Worm (Caenorhabditis elegans) whole organism, L4 larva: ENCODE data around the gene B0563.7.

Source experiments
- F26F4.8 ChIP-seq: fragments of 200-800 bp; sonication (Bioruptor generic); conservative IDR thresholded peaks from 2 replicates; pipeline ENCODE4 v1.3.6; 2022; ENCODE audit warnings: missing genetic modification characterization, missing compliant biosample characterization
- Y48G9A.11 ChIP-seq: fragments of 200-800 bp; sonication (Bioruptor generic); IDR thresholded peaks from 2 replicates; pipeline ENCODE4 v1.3.6; 2022; ENCODE audit warnings: missing genetic modification reagents, missing genetic modification characterization, missing compliant biosample characterization
- ZK337.2 ChIP-seq: fragments of 200-800 bp; sonication (Bioruptor generic); IDR thresholded peaks from 2 replicates; pipeline ENCODE4 v1.3.6; 2022; ENCODE audit warnings: missing genetic modification reagents, missing genetic modification characterization, missing compliant biosample characterization
- ZK546.5 ChIP-seq, 2 experiments: sonication (generic microtip); optimal IDR thresholded peaks; 2 replicates each; lab custom pipeline; 2017; ENCODE audit warnings: missing biosample characterization in 2 of 2, missing genetic modification characterization in 2 of 2
- arid-1 ChIP-seq: fragments of 200-800 bp; sonication (Bioruptor generic); conservative IDR thresholded peaks from 2 replicates; pipeline ENCODE4 v1.3.6; 2022; ENCODE audit warnings: missing genetic modification reagents, missing genetic modification characterization, missing compliant biosample characterization
- ceh-28 ChIP-seq: fragments of 150-350 bp; optimal IDR thresholded peaks from 2 replicates; lab custom pipeline; 2014; ENCODE audit warnings: missing biosample characterization, missing genetic modification reagents, missing genetic modification characterization
- ceh-44 ChIP-seq: fragments of 200-800 bp; sonication (Bioruptor generic); IDR thresholded peaks from 2 replicates; pipeline ENCODE4 v1.3.6; 2022; ENCODE audit warnings: missing genetic modification reagents, missing genetic modification characterization, missing compliant biosample characterization
- ceh-82 ChIP-seq: sonication (generic microtip); optimal IDR thresholded peaks from 2 replicates; lab custom pipeline; 2017; ENCODE audit warnings: missing biosample characterization, missing genetic modification characterization
- ces-1 ChIP-seq: fragments of 150-350 bp; sonication (generic microtip); optimal IDR thresholded peaks from 4 replicates; lab custom pipeline; 2014; ENCODE audit warnings: missing biosample characterization, missing genetic modification reagents, missing genetic modification characterization
- dmd-9 ChIP-seq: fragments of 200-800 bp; sonication (Bioruptor generic); IDR thresholded peaks from 2 replicates; pipeline ENCODE4 v1.3.6; 2022; ENCODE audit warnings: missing genetic modification reagents, missing genetic modification characterization, missing compliant biosample characterization
- dpl-1 ChIP-seq: fragments of 150-350 bp; optimal IDR thresholded peaks from 2 replicates; lab custom pipeline; 2014; ENCODE audit warnings: missing biosample characterization, missing genetic modification reagents, missing genetic modification characterization
- egl-27 ChIP-seq: sonication (generic microtip); optimal IDR thresholded peaks from 3 replicates; lab custom pipeline; 2017; ENCODE audit warnings: missing biosample characterization, missing genetic modification reagents, missing genetic modification characterization
- fkh-10 ChIP-seq: fragments of 150-350 bp; optimal IDR thresholded peaks from 2 replicates; lab custom pipeline; 2014; ENCODE audit warnings: missing biosample characterization, missing genetic modification reagents, missing genetic modification characterization
- hif-1 ChIP-seq, 2 experiments: sonication (generic microtip); optimal IDR thresholded peaks; 2 replicates each; lab custom pipeline; 2016 to 2017; ENCODE audit warnings: missing compliant biosample characterization in 2 of 2, missing genetic modification characterization in 2 of 2, missing genetic modification reagents in 2 of 2, missing genotype in 2 of 2, mild to moderate bottlenecking in 1 of 2
- hmg-1.1 ChIP-seq: fragments of 200-800 bp; sonication (Bioruptor generic); IDR thresholded peaks from 2 replicates; pipeline ENCODE4 v1.3.6; 2022; ENCODE audit warnings: missing genetic modification reagents, missing genetic modification characterization, missing compliant biosample characterization
- lin-13 ChIP-seq: fragments of 150-350 bp; optimal IDR thresholded peaks from 2 replicates; lab custom pipeline; 2014; ENCODE audit warnings: missing biosample characterization, missing genetic modification reagents, missing genetic modification characterization
- lin-39 ChIP-seq: fragments of 150-350 bp; optimal IDR thresholded peaks from 2 replicates; lab custom pipeline; 2014; ENCODE audit warnings: missing biosample characterization, missing genetic modification reagents, missing genetic modification characterization
- madf-9 ChIP-seq: fragments of 200-800 bp; sonication (Bioruptor generic); conservative IDR thresholded peaks from 2 replicates; pipeline ENCODE4 v1.3.6; 2022; ENCODE audit warnings: missing genetic modification reagents, missing genetic modification characterization, missing compliant biosample characterization
- nhr-11 ChIP-seq: fragments of 150-350 bp; optimal IDR thresholded peaks from 2 replicates; lab custom pipeline; 2014; ENCODE audit warnings: missing biosample characterization, missing genetic modification characterization
- nhr-111 ChIP-seq: fragments of 200-800 bp; sonication (Bioruptor generic); optimal IDR thresholded peaks from 2 replicates; lab custom pipeline; 2018; ENCODE audit warnings: mild to moderate bottlenecking, missing genetic modification characterization, missing compliant biosample characterization
- nhr-237 ChIP-seq: sonication (generic microtip); optimal IDR thresholded peaks from 2 replicates; lab custom pipeline; 2017; ENCODE audit warnings: missing biosample characterization, missing genetic modification characterization
- nhr-25 ChIP-seq: sonication (generic microtip); optimal IDR thresholded peaks from 2 replicates; lab custom pipeline; 2017; ENCODE audit warnings: missing genetic modification characterization, mild to moderate bottlenecking, missing compliant biosample characterization, antibody characterized with exemption, moderate library complexity, borderline replicate concordance; ENCODE audit not compliant: insufficient read depth
- rbr-2 ChIP-seq: sonication (generic microtip); optimal IDR thresholded peaks from 2 replicates; lab custom pipeline; 2016; ENCODE audit warnings: missing genotype, missing genetic modification characterization, missing compliant biosample characterization
- saeg-2 ChIP-seq: fragments of 200-800 bp; sonication (Bioruptor generic); IDR thresholded peaks from 2 replicates; pipeline ENCODE4 v1.3.6; 2022; ENCODE audit warnings: missing genetic modification reagents, missing genetic modification characterization, missing compliant biosample characterization
- spr-3 ChIP-seq: fragments of 200-800 bp; sonication (Bioruptor generic); optimal IDR thresholded peaks from 2 replicates; lab custom pipeline; 2018; ENCODE audit warnings: mild to moderate bottlenecking, missing genetic modification characterization, missing compliant biosample characterization
- tag-97 ChIP-seq: fragments of 200-800 bp; sonication (Bioruptor generic); IDR thresholded peaks from 2 replicates; pipeline ENCODE4 v1.3.6; 2022; ENCODE audit warnings: missing genetic modification characterization, missing compliant biosample characterization
- unc-62 ChIP-seq, 3 experiments: fragments of 150-350 bp in 1 of 3; sonication (generic microtip); optimal IDR thresholded peaks in 2 of 3; peaks in 1 of 3; 1 replicate in 1 of 3; 2 replicates in 2 of 3; lab custom pipeline; 2014 to 2017; ENCODE audit warnings: missing biosample characterization in 3 of 3, missing genetic modification characterization in 3 of 3, missing genetic modification reagents in 3 of 3, missing genotype in 1 of 3
- zfp-2 ChIP-seq: sonication (generic microtip); optimal IDR thresholded peaks from 2 replicates; lab custom pipeline; 2016; ENCODE audit warnings: mild to moderate bottlenecking, missing genetic modification characterization, missing compliant biosample characterization
- zfp-3 ChIP-seq: fragments of 200-800 bp; sonication (Bioruptor generic); conservative IDR thresholded peaks from 2 replicates; pipeline ENCODE4 v1.3.6; 2022; ENCODE audit warnings: missing genetic modification reagents, missing genetic modification characterization, missing compliant biosample characterization
- zip-11 ChIP-seq: fragments of 200-800 bp; sonication (Bioruptor generic); IDR thresholded peaks from 2 replicates; pipeline ENCODE4 v1.3.6; 2022; ENCODE audit warnings: missing genetic modification characterization, missing compliant biosample characterization
- zip-2 ChIP-seq: fragments of 150-350 bp; optimal IDR thresholded peaks from 2 replicates; lab custom pipeline; 2014; ENCODE audit warnings: missing biosample characterization, missing genetic modification characterization
- ztf-7 ChIP-seq: fragments of 150-350 bp; optimal IDR thresholded peaks from 2 replicates; lab custom pipeline; 2014; ENCODE audit warnings: missing biosample characterization, missing genetic modification characterization

The B0563.7 gene

DNA sequence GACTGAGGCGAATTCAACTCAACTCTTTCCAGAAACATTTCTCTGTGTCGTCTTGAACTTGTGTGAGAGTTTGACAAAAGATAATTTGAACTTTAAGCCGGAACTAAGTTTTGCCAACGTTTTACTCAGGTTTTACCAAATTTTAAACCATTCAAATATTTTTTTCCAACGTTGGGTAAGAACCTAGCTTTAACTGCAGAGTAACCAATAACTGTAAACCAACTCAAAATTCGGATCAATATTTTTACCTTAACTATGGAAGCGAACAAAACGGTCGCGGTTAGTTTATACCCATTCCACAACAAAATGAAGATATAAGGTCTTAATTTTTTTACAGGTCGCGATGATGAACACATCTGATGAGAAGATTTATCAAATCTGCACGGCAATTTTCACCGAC, 18.6 kb upstream of the B0563.7 start:
- no peak for TF ChIP-seq hmg-1.1 (GFP tag; lab: Robert Waterston, UW)
- TF ChIP-seq unc-62 (GFP tag; optimal IDR thresholded peaks at IDR 0.05 in 1 of 2; lab: Kevin White, UChicago): peak in 1 of 2 experiments; percentile 94
- no peak for TF ChIP-seq unc-62 (tag; optimal IDR thresholded peaks at IDR 0.05; lab: Kevin White, UChicago)

DNA sequence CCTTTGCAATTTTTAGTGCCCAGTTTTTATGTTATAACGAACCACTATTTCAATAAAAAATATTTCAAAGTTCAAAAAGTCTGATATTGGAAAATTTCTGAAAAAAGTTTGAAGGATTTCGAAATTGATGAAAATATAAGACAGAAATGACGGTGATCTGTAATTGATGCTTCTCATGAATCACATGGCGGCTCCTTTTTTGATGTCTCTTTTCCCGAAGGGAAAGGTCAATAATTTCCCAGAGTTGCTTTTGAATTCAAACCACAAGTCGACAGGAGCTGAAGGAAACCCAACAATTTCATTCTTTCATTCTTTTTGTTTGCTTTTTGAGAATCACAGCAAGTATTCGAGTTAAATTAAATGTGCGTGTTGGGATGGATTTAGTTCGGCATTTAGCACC, 18.2 kb upstream of the B0563.7 start, which contains the start of gene B0563.18:
Gene B0563.18, plus strand, starts transcription at position 301 of the 400 bp plus-strand sequence.
- TF ChIP-seq ceh-28 (no peak), egl-27 (tag; lab: Kevin White, UChicago) (no peak), dpl-1 (GFP tag; lab: Kevin White, UChicago) (no peak), arid-1 (GFP tag; lab: Robert Waterston, UW) (no peak), ZK546.5 (tag; optimal IDR thresholded peaks at IDR 0.05; lab: Kevin White, UChicago) (no peak), nhr-237 (no peak), zip-2 (tag; lab: Kevin White, UChicago) (no peak), ces-1 (GFP tag; lab: Kevin White, UChicago) (no peak), rbr-2 (tag; lab: Kevin White, UChicago) (no peak), F26F4.8 (GFP tag; lab: Robert Waterston, UW) (no peak), nhr-11 (tag; lab: Kevin White, UChicago) (no peak), ceh-82 (tag; lab: Kevin White, UChicago) (no peak), hif-1 (tag; optimal IDR thresholded peaks at IDR 0.05; lab: Kevin White, UChicago) (no peak), dmd-9 (GFP tag; lab: Robert Waterston, UW) (no peak), nhr-111 (no peak)
- TF ChIP-seq, all 104 proteins: peak for 0

DNA sequence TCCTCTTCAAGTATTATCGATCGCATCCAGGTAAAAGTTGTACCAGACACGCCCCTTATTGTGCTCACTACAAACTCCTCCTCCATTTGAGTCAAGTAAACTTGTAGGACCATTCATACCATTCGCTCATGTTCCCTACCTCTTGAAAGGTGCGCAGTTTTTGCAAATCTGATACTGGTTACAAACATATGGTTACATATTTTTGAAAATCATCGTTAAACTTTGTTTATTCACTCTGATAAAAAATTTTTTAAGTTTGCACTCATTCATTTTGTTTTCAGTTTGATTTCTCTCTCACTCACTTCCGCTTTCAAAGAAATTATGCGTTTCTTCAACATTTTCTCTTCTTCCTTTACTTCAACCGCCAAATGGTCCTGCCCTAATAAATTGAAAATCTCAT, 17.1 kb upstream of the B0563.7 start, which contains the start of gene B0563.1:
Gene B0563.1, plus strand, starts transcription at position 301 of the 400 bp plus-strand sequence.
- no peak for TF ChIP-seq hmg-1.1 (GFP tag; lab: Robert Waterston, UW)
- TF ChIP-seq ZK546.5 (tag; optimal IDR thresholded peaks at IDR 0.05; lab: Kevin White, UChicago): no peak
- no peak for TF ChIP-seq lin-13
- TF ChIP-seq F26F4.8 (GFP tag; lab: Robert Waterston, UW): no peak
- TF ChIP-seq zip-2 (tag; lab: Kevin White, UChicago): no peak
- no peak for TF ChIP-seq madf-9 (GFP tag; lab: Robert Waterston, UW)
- TF ChIP-seq zip-11: no peak
- TF ChIP-seq egl-27 (tag; lab: Kevin White, UChicago): no peak

DNA sequence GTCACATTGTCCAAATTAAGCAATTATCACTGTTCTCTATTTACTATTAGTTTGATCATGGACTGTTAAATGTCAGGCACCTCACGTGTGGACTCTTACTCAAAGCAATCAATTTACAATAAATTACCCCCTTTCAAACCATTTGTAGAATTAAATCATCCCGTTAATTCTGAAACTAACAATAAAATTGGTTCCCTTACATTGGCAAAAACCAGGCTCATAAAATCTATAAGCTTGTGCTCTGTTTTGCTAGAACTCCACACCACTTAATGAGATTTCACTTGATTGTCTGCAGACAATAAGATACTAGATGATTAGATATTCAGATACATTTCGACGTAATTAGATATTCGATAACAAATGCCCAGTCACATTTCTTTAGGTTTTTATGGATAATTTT, 15.9 kb upstream of the B0563.7 start:
- TF ChIP-seq tag-97 (GFP tag; lab: Robert Waterston, UW) (no peak), unc-62 (GFP tag; optimal IDR thresholded peaks at IDR 0.05 in 1 of 2; lab: Kevin White, UChicago) (peak in 1 of 2 experiments; percentile 91), unc-62 (tag; optimal IDR thresholded peaks at IDR 0.05; lab: Kevin White, UChicago) (no peak)

DNA sequence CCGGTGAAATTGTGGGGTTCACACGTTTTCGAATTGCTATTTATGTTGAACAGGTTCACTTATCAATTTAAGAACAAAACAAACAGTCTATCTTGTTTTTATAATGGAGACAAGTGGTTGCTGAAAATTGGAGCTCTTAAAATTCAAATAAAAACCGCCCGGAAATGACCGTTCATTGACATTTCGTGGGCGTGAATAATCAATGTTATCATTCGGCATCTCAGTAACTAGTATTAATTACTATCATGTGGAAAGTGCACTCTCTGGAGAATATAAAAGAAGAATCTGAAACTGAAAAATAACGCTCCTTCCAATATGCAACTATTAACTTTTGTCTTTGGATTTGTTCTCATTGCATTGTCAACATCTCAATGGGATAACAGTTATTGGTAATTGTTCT, 14.1 kb upstream of the B0563.7 start, which contains the start of gene B0563.9:
Gene B0563.9, plus strand, starts transcription at position 301 of the 400 bp plus-strand sequence.
- TF ChIP-seq dpl-1 (GFP tag; lab: Kevin White, UChicago) (no peak), Y48G9A.11 (GFP tag; lab: Robert Waterston, UW) (no peak), ZK337.2 (no peak), zfp-3 (no peak), zfp-2 (tag; lab: Kevin White, UChicago) (no peak), saeg-2 (GFP tag; lab: Robert Waterston, UW) (no peak), fkh-10 (no peak), lin-39 (tag; lab: Kevin White, UChicago) (no peak), spr-3 (no peak), ceh-44 (no peak), nhr-25 (tag; lab: Kevin White, UChicago) (no peak), ztf-7 (tag; lab: Kevin White, UChicago) (no peak)
- TF ChIP-seq, all 104 proteins: peak for 0
